Worm (Caenorhabditis elegans) whole organism, young adult: Measurements from ENCODE around the gene cpg-8.

Experiments used
- D2030.7 ChIP-seq: fragments of 200-800 bp; sonication (Bioruptor generic); IDR thresholded peaks from 2 replicates; pipeline ENCODE4 v1.3.6; 2022; ENCODE audit warnings: missing genetic modification reagents, missing genetic modification characterization, missing compliant biosample characterization
- ama-1 ChIP-seq, 3 experiments: fragments of 150-350 bp in 1 of 3; sonication (generic microtip) in 2 of 3; optimal IDR thresholded peaks; 2 replicates each; lab custom pipeline; 2014 to 2018; ENCODE audit warnings: missing biosample characterization in 2 of 3, missing genetic modification characterization in 2 of 3, missing genetic modification reagents in 2 of 3
- ceh-40 ChIP-seq: fragments of 200-800 bp; sonication (Bioruptor generic); IDR thresholded peaks from 2 replicates; pipeline ENCODE4 v1.3.6; 2022; ENCODE audit warnings: missing genetic modification characterization, missing compliant biosample characterization
- dpff-1 ChIP-seq: sonication (generic microtip); optimal IDR thresholded peaks from 2 replicates; lab custom pipeline; 2017; ENCODE audit warnings: mild to moderate bottlenecking, missing genetic modification characterization, missing compliant biosample characterization
- nfya-1 ChIP-seq: sonication (generic microtip); optimal IDR thresholded peaks from 2 replicates; lab custom pipeline; 2017; ENCODE audit warnings: antibody characterized with exemption, missing compliant biosample characterization, missing genetic modification characterization, borderline replicate concordance; ENCODE audit not compliant: insufficient read depth
- unc-62 ChIP-seq: fragments of 150-350 bp; optimal IDR thresholded peaks from 2 replicates; lab custom pipeline; 2014; ENCODE audit warnings: missing biosample characterization, missing genetic modification reagents, missing genetic modification characterization

ce11 chrV:4653871-4654605, 38.2 kb downstream of the cpg-8 start, which contains the start of the genes col-139 and F41F3.1:
- TF ChIP-seq unc-62 (no peak), ceh-40 (GFP tag; lab: Robert Waterston, UW) (no peak), dpff-1 (tag; lab: Kevin White, UChicago) (no peak), ama-1 (optimal IDR thresholded peaks at IDR 0.05; lab: Kevin White, UChicago) (no peak), ama-1 (GFP tag; optimal IDR thresholded peaks at IDR 0.05; lab: Kevin White, UChicago) (no peak), nfya-1 (tag; lab: Kevin White, UChicago) (no peak), D2030.7 (no peak)
